Worm (Caenorhabditis elegans) whole organism, early embryonic: Measurements from ENCODE around the gene acp-1.
A peak's percentile ranks its signal among the peaks of the same experiment; 100 is the strongest.

Experiments used
- B0310.2 ChIP-seq: sonication (generic microtip); optimal IDR thresholded peaks from 2 replicates; lab custom pipeline; 2016; ENCODE audit warnings: mild to moderate bottlenecking, missing genetic modification characterization, missing compliant biosample characterization
- F13C5.2 ChIP-seq: sonication (generic microtip); optimal IDR thresholded peaks from 2 replicates; lab custom pipeline; 2017; ENCODE audit warnings: mild to moderate bottlenecking, missing genetic modification characterization, inconsistent platforms, missing compliant biosample characterization
- aly-1 ChIP-seq: sonication (generic microtip); optimal IDR thresholded peaks from 2 replicates; lab custom pipeline; 2016; ENCODE audit warnings: missing genetic modification characterization, missing compliant biosample characterization
- ama-1 ChIP-seq: fragments of 150-350 bp; optimal IDR thresholded peaks from 2 replicates; lab custom pipeline; 2014
- ceh-13 ChIP-seq: fragments of 200-800 bp; sonication (Bioruptor generic); optimal IDR thresholded peaks from 2 replicates; lab custom pipeline; 2018; ENCODE audit warnings: mild to moderate bottlenecking, missing genetic modification characterization, missing compliant biosample characterization
- ceh-36 ChIP-seq: sonication (generic microtip); optimal IDR thresholded peaks from 2 replicates; lab custom pipeline; 2016; ENCODE audit warnings: missing genetic modification characterization, inconsistent platforms, missing compliant biosample characterization
- ets-7 ChIP-seq: sonication (generic microtip); optimal IDR thresholded peaks from 2 replicates; lab custom pipeline; 2016; ENCODE audit warnings: missing genotype, missing genetic modification characterization, missing compliant biosample characterization
- flt-1 ChIP-seq: fragments of 200-800 bp; sonication (Bioruptor generic); IDR thresholded peaks from 2 replicates; pipeline ENCODE4 v1.3.6; 2022; ENCODE audit warnings: missing genetic modification characterization, missing compliant biosample characterization
- hmbx-1 ChIP-seq: sonication (generic microtip); optimal IDR thresholded peaks from 2 replicates; lab custom pipeline; 2016; ENCODE audit warnings: mild to moderate bottlenecking, missing genetic modification characterization, missing compliant biosample characterization
- hmg-4 ChIP-seq: fragments of 200-800 bp; sonication (Bioruptor generic); optimal IDR thresholded peaks from 2 replicates; lab custom pipeline; 2018; ENCODE audit warnings: mild to moderate bottlenecking, missing genetic modification characterization, missing compliant biosample characterization
- hnd-1 ChIP-seq: sonication (generic microtip); optimal IDR thresholded peaks from 2 replicates; lab custom pipeline; 2016; ENCODE audit warnings: missing genetic modification characterization, missing compliant biosample characterization
- pes-1 ChIP-seq: fragments of 200-800 bp; sonication (Bioruptor generic); IDR thresholded peaks from 2 replicates; pipeline ENCODE4 v1.3.6; 2022; ENCODE audit warnings: missing genetic modification reagents, missing genetic modification characterization, missing compliant biosample characterization
- scrt-1 ChIP-seq: fragments of 200-800 bp; sonication (Bioruptor generic); IDR thresholded peaks from 2 replicates; pipeline ENCODE4 v1.3.6; 2022; ENCODE audit warnings: missing genetic modification characterization, missing compliant biosample characterization
- sea-1 ChIP-seq: fragments of 200-800 bp; sonication (Bioruptor generic); conservative IDR thresholded peaks from 2 replicates; pipeline ENCODE4 v1.3.6; 2022; ENCODE audit warnings: missing genetic modification characterization, missing compliant biosample characterization
- tbx-11 ChIP-seq: fragments of 200-800 bp; sonication (Bioruptor generic); IDR thresholded peaks from 2 replicates; pipeline ENCODE4 v1.3.6; 2022; ENCODE audit warnings: missing genetic modification characterization, missing compliant biosample characterization
- tbx-37 ChIP-seq: fragments of 200-800 bp; sonication (Bioruptor generic); conservative IDR thresholded peaks from 2 replicates; pipeline ENCODE4 v1.3.6; 2022; ENCODE audit warnings: missing genetic modification reagents, missing genetic modification characterization, missing compliant biosample characterization
- tra-4 ChIP-seq: sonication (generic microtip); optimal IDR thresholded peaks from 2 replicates; lab custom pipeline; 2017; ENCODE audit warnings: missing genetic modification characterization, missing compliant biosample characterization

acp-1 gene

ce11 chrX:3379114-3379513 lies 6.1 kb downstream of the acp-1 start, which contains the start of gene sorf-1:
Gene sorf-1, minus strand, starts transcription at chrX:3379248.
- TF ChIP-seq hmg-4 (no peak), F13C5.2 (tag; lab: Kevin White, UChicago) (no peak), scrt-1 (GFP tag; lab: Robert Waterston, UW) (no peak), ceh-36 (tag; lab: Kevin White, UChicago) (no peak), B0310.2 (no peak), sea-1 (no peak), hnd-1 (no peak), tbx-37 (no peak), hmbx-1 (tag; lab: Kevin White, UChicago) (no peak), ama-1 (lab: Kevin White, UChicago) (no peak), flt-1 (GFP tag; lab: Robert Waterston, UW) (no peak), ceh-13 (no peak), tra-4 (tag; lab: Kevin White, UChicago) (no peak), aly-1 (no peak), tbx-11 (GFP tag; lab: Robert Waterston, UW) (no peak), ets-7 (tag; lab: Kevin White, UChicago) (no peak)

ce11 chrX:3375320-3375719 lies 9.9 kb downstream of the acp-1 start:
- TF ChIP-seq ets-7 (tag; lab: Kevin White, UChicago) (no peak), hnd-1 (no peak), F13C5.2 (tag; lab: Kevin White, UChicago) (no peak), ceh-36 (tag; lab: Kevin White, UChicago) (no peak), tbx-11 (GFP tag; lab: Robert Waterston, UW) (no peak), pes-1 (GFP tag; lab: Robert Waterston, UW) (no peak), tra-4 (tag; lab: Kevin White, UChicago) (no peak), aly-1 (no peak), B0310.2 (no peak), hmg-4 (no peak), ceh-13 (no peak), ama-1 (lab: Kevin White, UChicago) (no peak)

DNA sequence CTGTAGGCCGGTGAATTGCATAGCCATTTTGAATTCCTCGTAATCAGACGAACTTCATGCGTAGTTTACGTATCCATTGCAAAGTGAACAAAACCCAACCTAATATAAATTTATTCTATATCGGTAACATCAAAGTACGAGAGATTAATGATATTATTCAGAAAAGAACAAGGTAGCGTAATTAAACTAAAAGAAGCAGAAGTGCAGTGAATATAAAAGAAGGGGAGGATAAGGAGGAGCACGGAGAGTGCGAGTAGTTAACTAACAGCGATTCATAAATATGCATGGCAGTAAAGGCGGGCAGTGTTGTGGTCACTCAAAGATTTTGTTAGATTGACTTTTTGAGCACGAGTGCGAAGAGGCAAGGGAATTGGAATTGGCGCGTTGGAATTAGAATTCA lies 10.6 kb downstream of the acp-1 start, which contains the start of gene clc-3:
TSS of gene clc-3 (minus strand) at position 101 of the 400 bp plus-strand sequence.
- no peak for TF ChIP-seq sea-1
- no peak for TF ChIP-seq F13C5.2 (tag; lab: Kevin White, UChicago)
- no peak for TF ChIP-seq hnd-1
- TF ChIP-seq ceh-36 (tag; lab: Kevin White, UChicago): no peak
- no peak for TF ChIP-seq tbx-11 (GFP tag; lab: Robert Waterston, UW)
- TF ChIP-seq tbx-37: no peak
- no peak for TF ChIP-seq ceh-13
- TF ChIP-seq pes-1 (GFP tag; lab: Robert Waterston, UW): no peak
- TF ChIP-seq B0310.2: no peak
- TF ChIP-seq scrt-1 (GFP tag; lab: Robert Waterston, UW): no peak
- TF ChIP-seq tra-4 (tag; lab: Kevin White, UChicago): no peak
- TF ChIP-seq ama-1 (lab: Kevin White, UChicago): no peak
- TF ChIP-seq hmg-4: no peak

- TF ChIP-seq ceh-36 (tag; lab: Kevin White, UChicago): peak; percentile 77
- TF ChIP-seq hmg-4: peak; percentile 88
- peak; percentile 81 for TF ChIP-seq B0310.2
- TF ChIP-seq tbx-37: peak; percentile 90
- peak; percentile 93 for TF ChIP-seq scrt-1 (GFP tag; lab: Robert Waterston, UW)
- peak; percentile 88 for TF ChIP-seq aly-1
- TF ChIP-seq ama-1 (lab: Kevin White, UChicago): no peak
- TF ChIP-seq ets-7 (tag; lab: Kevin White, UChicago): peak; percentile 36
- TF ChIP-seq hnd-1: peak; percentile 71
- peak; percentile 71 for TF ChIP-seq tra-4 (tag; lab: Kevin White, UChicago)
- peak; percentile 95 for TF ChIP-seq pes-1 (GFP tag; lab: Robert Waterston, UW)
- TF ChIP-seq tbx-11 (GFP tag; lab: Robert Waterston, UW): peak; percentile 84
- peak; percentile 86 for TF ChIP-seq F13C5.2 (tag; lab: Kevin White, UChicago)
- peak; percentile 81 for TF ChIP-seq ceh-13
- TF ChIP-seq hmbx-1 (tag; lab: Kevin White, UChicago): peak; percentile 62
- peak; percentile 94 for TF ChIP-seq flt-1 (GFP tag; lab: Robert Waterston, UW)
- peak; percentile 92 for TF ChIP-seq sea-1
Measured at ce11 chrX:3371264-3371663, 14.0 kb downstream of the acp-1 start.

- TF ChIP-seq flt-1 (GFP tag; lab: Robert Waterston, UW) (no peak), hnd-1 (no peak), B0310.2 (no peak), tbx-11 (GFP tag; lab: Robert Waterston, UW) (no peak)
Measured at ce11 chrX:3369442-3369841, 15.8 kb downstream of the acp-1 start.

ce11 chrX:3368659-3369058 lies 16.6 kb downstream of the acp-1 start, which contains the start of gene ZK563.2:
Gene ZK563.2, plus strand, starts transcription at chrX:3368959.
- TF ChIP-seq ceh-13 (no peak), tbx-37 (no peak), tra-4 (tag; lab: Kevin White, UChicago) (no peak), aly-1 (no peak), pes-1 (GFP tag; lab: Robert Waterston, UW) (no peak), scrt-1 (GFP tag; lab: Robert Waterston, UW) (no peak), B0310.2 (no peak), ets-7 (tag; lab: Kevin White, UChicago) (no peak), hmg-4 (no peak), ceh-36 (tag; lab: Kevin White, UChicago) (no peak), tbx-11 (GFP tag; lab: Robert Waterston, UW) (no peak), hnd-1 (no peak), ama-1 (lab: Kevin White, UChicago) (no peak), sea-1 (no peak)

DNA sequence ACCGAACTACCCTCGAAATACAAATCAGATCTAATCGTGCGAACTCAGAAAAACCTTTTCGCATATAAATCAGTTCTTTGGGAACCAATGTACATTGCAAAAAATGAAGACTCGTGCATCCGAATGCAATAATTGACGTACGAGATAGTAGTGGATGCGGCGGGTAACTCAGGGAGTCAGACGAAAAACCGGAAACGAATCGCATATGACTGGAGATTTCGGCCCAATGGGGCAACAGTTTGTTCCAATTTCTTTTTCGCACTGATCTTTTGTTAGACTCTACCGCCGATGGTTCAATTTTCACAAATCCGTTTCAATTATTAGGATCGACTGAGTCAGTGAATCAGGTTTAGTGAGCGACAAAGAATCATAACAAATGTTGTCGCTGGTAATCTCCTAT lies 18.5 kb downstream of the acp-1 start:
- TF ChIP-seq ceh-13 (no peak), B0310.2 (no peak), aly-1 (no peak), sea-1 (no peak), tra-4 (tag; lab: Kevin White, UChicago) (no peak), pes-1 (GFP tag; lab: Robert Waterston, UW) (no peak), hmg-4 (no peak), hmbx-1 (tag; lab: Kevin White, UChicago) (no peak), ceh-36 (tag; lab: Kevin White, UChicago) (no peak), tbx-11 (GFP tag; lab: Robert Waterston, UW) (no peak), F13C5.2 (tag; lab: Kevin White, UChicago) (no peak), ets-7 (tag; lab: Kevin White, UChicago) (no peak), tbx-37 (no peak), hnd-1 (no peak), scrt-1 (GFP tag; lab: Robert Waterston, UW) (no peak), ama-1 (lab: Kevin White, UChicago) (no peak), flt-1 (GFP tag; lab: Robert Waterston, UW) (no peak)
